Fruit fly (Drosophila melanogaster) whole organism, embryonic: Measurements from ENCODE around the gene CG5446.

Experiments used
- CG10267 ChIP-seq: fragments of 200-800 bp; sonication (Bioruptor generic); optimal IDR thresholded peaks from 2 replicates; lab custom pipeline; 2018; ENCODE audit warnings: missing biosample characterization, mild to moderate bottlenecking, missing genetic modification characterization, moderate library complexity
- CG10431 ChIP-seq: fragments of 200-800 bp; sonication (Bioruptor generic); optimal IDR thresholded peaks from 3 replicates; lab custom pipeline; 2018; ENCODE audit warnings: missing biosample characterization, mild to moderate bottlenecking, missing genetic modification characterization
- CG10654 ChIP-seq: fragments of 200-800 bp; sonication (Bioruptor generic); optimal IDR thresholded peaks from 2 replicates; lab custom pipeline; 2016; ENCODE audit warnings: missing biosample characterization, missing genetic modification characterization
- CG12769 ChIP-seq: fragments of 200-800 bp; sonication (Bioruptor generic); optimal IDR thresholded peaks from 2 replicates; lab custom pipeline; 2019; ENCODE audit warnings: missing biosample characterization, mild to moderate bottlenecking, missing genetic modification characterization, moderate library complexity
- CG13123 ChIP-seq: fragments of 200-800 bp; sonication (Bioruptor generic); optimal IDR thresholded peaks from 2 replicates; lab custom pipeline; 2016; ENCODE audit warnings: missing biosample characterization, missing genetic modification characterization
- CG17186 ChIP-seq: fragments of 200-800 bp; sonication (Bioruptor generic); optimal IDR thresholded peaks from 3 replicates; lab custom pipeline; 2017; ENCODE audit warnings: missing biosample characterization, missing genetic modification reagents, missing genetic modification characterization
- CG17328 ChIP-seq: fragments of 200-800 bp; sonication (Bioruptor generic); IDR thresholded peaks from 2 replicates; pipeline ENCODE4 v1.3.6; 2022; ENCODE audit warnings: missing biosample characterization, missing genetic modification characterization
- CG2712 ChIP-seq: fragments of 200-800 bp; optimal IDR thresholded peaks from 3 replicates; lab custom pipeline; 2019; ENCODE audit warnings: missing biosample characterization, mild to moderate bottlenecking, missing genetic modification characterization, moderate library complexity
- CG2889 ChIP-seq: fragments of 200-800 bp; sonication (Bioruptor generic); IDR thresholded peaks from 3 replicates; pipeline ENCODE4 v1.3.6; 2022; ENCODE audit warnings: missing biosample characterization, missing genetic modification characterization
- CG3995 ChIP-seq: fragments of 200-800 bp; sonication (Bioruptor generic); optimal IDR thresholded peaks from 3 replicates; lab custom pipeline; 2016; ENCODE audit warnings: missing biosample characterization, missing genetic modification characterization
- CG4820 ChIP-seq: fragments of 200-800 bp; sonication (Bioruptor generic); optimal IDR thresholded peaks from 3 replicates; lab custom pipeline; 2016; ENCODE audit warnings: missing biosample characterization, missing genetic modification characterization
- CG6254 ChIP-seq: fragments of 200-800 bp; sonication (Bioruptor generic); optimal IDR thresholded peaks from 3 replicates; lab custom pipeline; 2017; ENCODE audit warnings: mild to moderate bottlenecking, missing biosample characterization, missing genetic modification reagents, missing genetic modification characterization
- CG6689 ChIP-seq: fragments of 200-800 bp; sonication (Bioruptor generic); IDR thresholded peaks from 2 replicates; pipeline ENCODE4 v1.3.6; 2022; ENCODE audit warnings: missing biosample characterization, missing genetic modification characterization
- CG6813 ChIP-seq: fragments of 200-800 bp; sonication (Bioruptor generic); optimal IDR thresholded peaks from 2 replicates; lab custom pipeline; 2017; ENCODE audit warnings: missing biosample characterization, missing genetic modification characterization, mild to moderate bottlenecking, moderate library complexity, missing genetic modification reagents
- CG7839 ChIP-seq: fragments of 200-800 bp; sonication (Bioruptor generic); optimal IDR thresholded peaks from 3 replicates; lab custom pipeline; 2018; ENCODE audit warnings: missing biosample characterization, mild to moderate bottlenecking, missing genetic modification characterization, moderate library complexity
- CG7928 ChIP-seq: fragments of 200-800 bp; sonication (Bioruptor generic); optimal IDR thresholded peaks from 2 replicates; lab custom pipeline; 2017; ENCODE audit warnings: missing biosample characterization, mild to moderate bottlenecking, missing genetic modification characterization
- CoRest ChIP-seq: fragments of 200-800 bp; sonication (Bioruptor generic); optimal IDR thresholded peaks from 3 replicates; lab custom pipeline; 2018; ENCODE audit warnings: missing biosample characterization, mild to moderate bottlenecking, missing genetic modification characterization, moderate library complexity
- D ChIP-seq, 2 experiments: fragments of 200-800 bp in 1 of 2; fragments of >200 bp in 1 of 2; sonication (Bioruptor generic) in 1 of 2; optimal IDR thresholded peaks; 2 replicates in 1 of 2; 3 replicates in 1 of 2; lab custom pipeline; 2017; ENCODE audit warnings: mild to moderate bottlenecking in 1 of 2, missing biosample characterization in 1 of 2, missing genetic modification characterization in 1 of 2, missing genetic modification reagents in 1 of 2
- E2f2 ChIP-seq: fragments of 200-800 bp; sonication (Bioruptor generic); IDR thresholded peaks from 2 replicates; pipeline ENCODE4 v1.3.6; 2022; ENCODE audit warnings: missing biosample characterization, missing genetic modification characterization
- Nf-YA ChIP-seq: fragments of 200-800 bp; sonication (Bioruptor generic); IDR thresholded peaks from 2 replicates; pipeline ENCODE4 v1.3.6; 2022; ENCODE audit warnings: missing biosample characterization, missing genetic modification characterization
- NfI ChIP-seq: fragments of 200-800 bp; sonication (Bioruptor generic); optimal IDR thresholded peaks from 3 replicates; lab custom pipeline; 2018; ENCODE audit warnings: missing biosample characterization, mild to moderate bottlenecking, missing genetic modification characterization, moderate library complexity
- Opbp ChIP-seq: fragments of 200-800 bp; sonication (Bioruptor generic); IDR thresholded peaks from 3 replicates; pipeline ENCODE4 v1.3.6; 2022; ENCODE audit warnings: missing biosample characterization, missing genetic modification characterization; ENCODE audit not compliant: partially characterized antibody
- PHDP ChIP-seq: fragments of 200-800 bp; sonication (Bioruptor generic); optimal IDR thresholded peaks from 3 replicates; lab custom pipeline; 2018; ENCODE audit warnings: missing biosample characterization, mild to moderate bottlenecking, missing genetic modification characterization, moderate library complexity
- Spps ChIP-seq: fragments of 200-800 bp; sonication (Bioruptor generic); optimal IDR thresholded peaks from 2 replicates; lab custom pipeline; 2018; ENCODE audit warnings: missing biosample characterization, mild to moderate bottlenecking, missing genetic modification characterization
- TFAM ChIP-seq: fragments of 200-800 bp; sonication (Bioruptor generic); optimal IDR thresholded peaks from 2 replicates; lab custom pipeline; 2017; ENCODE audit warnings: missing biosample characterization, missing genetic modification characterization, inconsistent platforms
- al ChIP-seq: fragments of 200-800 bp; sonication (Bioruptor generic); IDR thresholded peaks from 2 replicates; pipeline ENCODE4 v1.3.6; 2022; ENCODE audit warnings: missing biosample characterization, missing genetic modification characterization
- amos ChIP-seq: fragments of 200-800 bp; sonication (Bioruptor generic); IDR thresholded peaks from 2 replicates; pipeline ENCODE4 v1.3.6; 2022; ENCODE audit warnings: missing biosample characterization, missing genetic modification characterization; ENCODE audit not compliant: partially characterized antibody
- bsh ChIP-seq, 2 experiments: fragments of 200-800 bp; sonication (Bioruptor generic); optimal IDR thresholded peaks; 2 replicates each; lab custom pipeline; 2017 to 2018; ENCODE audit warnings: mild to moderate bottlenecking in 2 of 2, missing biosample characterization in 2 of 2, missing genetic modification characterization in 2 of 2, moderate library complexity in 1 of 2
- cad ChIP-seq: fragments of >200 bp; optimal IDR thresholded peaks from 2 replicates; lab custom pipeline; 2017; ENCODE audit warnings: missing biosample characterization, missing genetic modification characterization
- chm ChIP-seq: fragments of 200-800 bp; sonication (Bioruptor generic); IDR thresholded peaks from 2 replicates; pipeline ENCODE4 v1.3.6; 2022; ENCODE audit warnings: missing biosample characterization, missing genetic modification characterization
- crol ChIP-seq: fragments of 200-800 bp; sonication (Bioruptor generic); IDR thresholded peaks from 2 replicates; pipeline ENCODE4 v1.3.6; 2022; ENCODE audit warnings: missing biosample characterization, missing genetic modification characterization
- disco-r ChIP-seq: fragments of 200-800 bp; sonication (Bioruptor generic); optimal IDR thresholded peaks from 2 replicates; lab custom pipeline; 2016; ENCODE audit warnings: missing biosample characterization, missing genetic modification characterization
- dmrt99B ChIP-seq: fragments of 200-800 bp; sonication (Bioruptor generic); optimal IDR thresholded peaks from 2 replicates; lab custom pipeline; 2018; ENCODE audit warnings: missing biosample characterization, mild to moderate bottlenecking, missing genetic modification characterization, moderate library complexity
- eve ChIP-seq, 2 experiments: fragments of >200 bp; optimal IDR thresholded peaks; 2 replicates each; lab custom pipeline; 2017; ENCODE audit warnings: missing biosample characterization in 2 of 2, missing genetic modification characterization in 2 of 2
- fd96Cb ChIP-seq: fragments of 200-800 bp; sonication (Bioruptor generic); optimal IDR thresholded peaks from 2 replicates; lab custom pipeline; 2018; ENCODE audit warnings: missing biosample characterization, mild to moderate bottlenecking, missing genetic modification characterization, moderate library complexity
- jigr1 ChIP-seq: fragments of 200-800 bp; sonication (Bioruptor generic); IDR thresholded peaks from 3 replicates; pipeline ENCODE4 v1.3.6; 2022; ENCODE audit warnings: missing biosample characterization, missing genetic modification characterization
- knrl ChIP-seq: fragments of 200-800 bp; sonication (Bioruptor generic); IDR thresholded peaks from 3 replicates; pipeline ENCODE4 v1.3.6; 2022; ENCODE audit warnings: missing biosample characterization, missing genetic modification characterization; ENCODE audit not compliant: partially characterized antibody
- oc ChIP-seq: fragments of 200-800 bp; sonication (Bioruptor generic); optimal IDR thresholded peaks from 2 replicates; lab custom pipeline; 2018; ENCODE audit warnings: missing biosample characterization, mild to moderate bottlenecking, missing genetic modification characterization, moderate library complexity
- onecut ChIP-seq: fragments of 200-800 bp; sonication (Bioruptor generic); IDR thresholded peaks from 2 replicates; pipeline ENCODE4 v1.3.6; 2022; ENCODE audit warnings: missing biosample characterization, missing genetic modification characterization
- org-1 ChIP-seq: fragments of 200-800 bp; sonication (Bioruptor generic); optimal IDR thresholded peaks from 2 replicates; lab custom pipeline; 2017; ENCODE audit warnings: missing biosample characterization, missing genetic modification characterization
- pzg ChIP-seq: fragments of 200-800 bp; sonication (Bioruptor generic); optimal IDR thresholded peaks from 3 replicates; lab custom pipeline; 2018; ENCODE audit warnings: missing biosample characterization, mild to moderate bottlenecking, missing genetic modification characterization, moderate library complexity
- repo ChIP-seq: fragments of 200-800 bp; sonication (Bioruptor generic); optimal IDR thresholded peaks from 2 replicates; lab custom pipeline; 2016; ENCODE audit warnings: missing biosample characterization, missing genetic modification characterization
- sens ChIP-seq: fragments of 200-800 bp; sonication (Bioruptor generic); peaks from one replicate; lab custom pipeline; 2016; ENCODE audit warnings: missing biosample characterization, missing genetic modification characterization
- sug ChIP-seq: fragments of 200-800 bp; optimal IDR thresholded peaks from 2 replicates; lab custom pipeline; 2019; ENCODE audit warnings: missing biosample characterization, mild to moderate bottlenecking, missing genetic modification characterization, moderate library complexity
- tio ChIP-seq: fragments of 200-800 bp; sonication (Bioruptor generic); optimal IDR thresholded peaks from 2 replicates; lab custom pipeline; 2017; ENCODE audit warnings: missing biosample characterization, missing genetic modification characterization, inconsistent platforms
- tll ChIP-seq, 2 experiments: fragments of 200-800 bp in 1 of 2; fragments of >200 bp in 1 of 2; sonication (Bioruptor generic) in 1 of 2; optimal IDR thresholded peaks; 2 replicates each; lab custom pipeline; 2017 to 2019; ENCODE audit warnings: missing biosample characterization in 2 of 2, missing genetic modification characterization in 2 of 2, mild to moderate bottlenecking in 1 of 2, moderate library complexity in 1 of 2
- tna ChIP-seq: fragments of 200-800 bp; sonication (Bioruptor generic); IDR thresholded peaks from 2 replicates; pipeline ENCODE4 v1.3.6; 2022; ENCODE audit warnings: missing biosample characterization, missing genetic modification characterization; ENCODE audit not compliant: partially characterized antibody
- unpg ChIP-seq: fragments of 200-800 bp; sonication (Bioruptor generic); optimal IDR thresholded peaks from 3 replicates; lab custom pipeline; 2018; ENCODE audit warnings: missing biosample characterization, mild to moderate bottlenecking, missing genetic modification characterization, moderate library complexity
- wek ChIP-seq: fragments of 200-800 bp; sonication (Bioruptor generic); optimal IDR thresholded peaks from 3 replicates; lab custom pipeline; 2018; ENCODE audit warnings: missing biosample characterization, mild to moderate bottlenecking, missing genetic modification characterization, moderate library complexity
- z ChIP-seq: fragments of 200-800 bp; sonication (Bioruptor generic); IDR thresholded peaks from 3 replicates; pipeline ENCODE4 v1.3.6; 2022; ENCODE audit warnings: missing biosample characterization, missing genetic modification characterization

The CG5446 gene

dm6 chr2L:12467673-12468072, 40.2 kb upstream of the CG5446 start (continued):
- TF ChIP-seq CG13123 (GFP tag; lab: Kevin White, UChicago) (no peak), pzg (no peak), cad (GFP tag; lab: Kevin White, UChicago) (no peak), org-1 (GFP tag; lab: Kevin White, UChicago) (peak; percentile 12), CG10267 (tag; lab: Kevin White, UChicago) (peak; percentile 4), repo (GFP tag; lab: Kevin White, UChicago) (no peak), dmrt99B (tag; lab: Kevin White, UChicago) (no peak), CG17328 (no peak), wek (GFP tag; lab: Kevin White, UChicago) (no peak), CG7839 (tag; lab: Kevin White, UChicago) (peak; percentile 51), oc (no peak), PHDP (tag; lab: Kevin White, UChicago) (peak; percentile 54), eve (GFP tag; optimal IDR thresholded peaks at IDR 0.05; lab: Kevin White, UChicago) (peak in 1 of 2 experiments; percentile 9), unpg (GFP tag; lab: Kevin White, UChicago) (peak; percentile 46), E2f2 (GFP tag; lab: Robert Waterston, UW) (no peak), jigr1 (GFP tag; lab: Robert Waterston, UW) (no peak), Opbp (GFP tag; lab: Robert Waterston, UW) (no peak), CG10431 (GFP tag; lab: Kevin White, UChicago) (no peak), crol (GFP tag; lab: Robert Waterston, UW) (no peak), Nf-YA (GFP tag; lab: Robert Waterston, UW) (no peak), CG10654 (no peak), Spps (tag; lab: Kevin White, UChicago) (no peak), disco-r (no peak), CG3995 (GFP tag; lab: Kevin White, UChicago) (peak; percentile 19), TFAM (GFP tag; lab: Kevin White, UChicago) (no peak), CG6254 (no peak), sens (peak; percentile 44), CG6689 (GFP tag; lab: Robert Waterston, UW) (0 out of 2 replicates have a peak, but pooled peaks have one; percentile 7), tio (GFP tag; lab: Kevin White, UChicago) (peak; percentile 40), chm (no peak; the same call in 1 of the 2 replicates), CG6813 (GFP tag; lab: Kevin White, UChicago) (no peak), z (no peak), CG2712 (tag; lab: Kevin White, UChicago) (no peak), tna (GFP tag; lab: Robert Waterston, UW) (no peak), amos (GFP tag; lab: Robert Waterston, UW) (no peak), onecut (GFP tag; lab: Robert Waterston, UW) (no peak), fd96Cb (tag; lab: Kevin White, UChicago) (no peak), bsh (GFP tag; optimal IDR thresholded peaks at IDR 0.05; lab: Kevin White, UChicago) (no peak), CG7928 (GFP tag; lab: Kevin White, UChicago) (no peak), NfI (GFP tag; lab: Kevin White, UChicago) (peak; percentile 32), CG2889 (peak; percentile 16; the same call in 1 of the 3 replicates), sug (tag; lab: Kevin White, UChicago) (peak; percentile 60), al (GFP tag; lab: Robert Waterston, UW) (peak; percentile 81), CG17186 (GFP tag; lab: Kevin White, UChicago) (no peak), CG12769 (tag; lab: Kevin White, UChicago) (peak; percentile 84), knrl (GFP tag; lab: Robert Waterston, UW) (no peak), tll (GFP tag; optimal IDR thresholded peaks at IDR 0.05; lab: Kevin White, UChicago) (no peak), CoRest (peak; percentile 50), D (optimal IDR thresholded peaks at IDR 0.05; lab: Kevin White, UChicago) (no peak), D (GFP tag; optimal IDR thresholded peaks at IDR 0.05; lab: Kevin White, UChicago) (no peak), CG4820 (GFP tag; lab: Kevin White, UChicago) (no peak)
